Fruit fly (Drosophila melanogaster) whole organism, embryonic: Measurements from ENCODE around the gene CG18081.
A peak's percentile ranks its signal among the peaks of the same experiment; 100 is the strongest.

Source experiments
- Atf3 ChIP-seq: fragments of 200-800 bp; sonication (Bioruptor generic); optimal IDR thresholded peaks from 3 replicates; lab custom pipeline; 2016; ENCODE audit warnings: missing biosample characterization, missing genetic modification characterization
- Blimp-1 ChIP-seq: fragments of 200-800 bp; sonication (Bioruptor generic); optimal IDR thresholded peaks from 3 replicates; lab custom pipeline; 2018; ENCODE audit warnings: missing biosample characterization, missing genetic modification characterization, mild to moderate bottlenecking, moderate library complexity, missing genetic modification reagents
- CG10267 ChIP-seq: fragments of 200-800 bp; sonication (Bioruptor generic); optimal IDR thresholded peaks from 2 replicates; lab custom pipeline; 2018; ENCODE audit warnings: missing biosample characterization, mild to moderate bottlenecking, missing genetic modification characterization, moderate library complexity
- CG10366 ChIP-seq: fragments of 200-800 bp; sonication (Bioruptor generic); IDR thresholded peaks from 2 replicates; pipeline ENCODE4 v1.3.6; 2022; ENCODE audit warnings: missing biosample characterization, missing genetic modification characterization
- CG11560 ChIP-seq: fragments of 200-800 bp; sonication (Bioruptor generic); IDR thresholded peaks from 3 replicates; pipeline ENCODE4 v1.3.6; 2022; ENCODE audit warnings: missing biosample characterization, missing genetic modification characterization
- CG1647 ChIP-seq: fragments of 200-800 bp; sonication (Bioruptor generic); optimal IDR thresholded peaks from 3 replicates; lab custom pipeline; 2016; ENCODE audit warnings: missing biosample characterization, missing genetic modification characterization
- CG17568 ChIP-seq: fragments of 200-800 bp; sonication (Bioruptor generic); optimal IDR thresholded peaks from 2 replicates; lab custom pipeline; 2018; ENCODE audit warnings: missing biosample characterization, mild to moderate bottlenecking, missing genetic modification characterization, moderate library complexity
- CG17802 ChIP-seq: fragments of 200-800 bp; sonication (Bioruptor generic); optimal IDR thresholded peaks from 2 replicates; lab custom pipeline; 2018; ENCODE audit warnings: missing biosample characterization, mild to moderate bottlenecking, missing genetic modification characterization, moderate library complexity
- CG1792 ChIP-seq: fragments of 200-800 bp; sonication (Bioruptor generic); optimal IDR thresholded peaks from 2 replicates; lab custom pipeline; 2016; ENCODE audit warnings: missing biosample characterization, missing genetic modification characterization
- CG18764 ChIP-seq: fragments of 200-800 bp; sonication (Bioruptor generic); optimal IDR thresholded peaks from 3 replicates; lab custom pipeline; 2016; ENCODE audit warnings: missing biosample characterization, missing genetic modification characterization
- CG30431 ChIP-seq: fragments of 200-800 bp; sonication (Bioruptor generic); optimal IDR thresholded peaks from 2 replicates; lab custom pipeline; 2017; ENCODE audit warnings: missing biosample characterization, missing genetic modification characterization
- CG31365 ChIP-seq: fragments of 200-800 bp; sonication (Bioruptor generic); optimal IDR thresholded peaks from 2 replicates; lab custom pipeline; 2018; ENCODE audit warnings: missing biosample characterization, mild to moderate bottlenecking, missing genetic modification characterization
- CG3726 ChIP-seq: fragments of 200-800 bp; sonication (Bioruptor generic); IDR thresholded peaks from 3 replicates; pipeline ENCODE4, ENCODE4 v1.3.6; 2022; ENCODE audit warnings: missing biosample characterization, missing genetic modification characterization
- CG4707 ChIP-seq: fragments of 200-800 bp; sonication (Bioruptor generic); optimal IDR thresholded peaks from 2 replicates; lab custom pipeline; 2018; ENCODE audit warnings: missing biosample characterization, mild to moderate bottlenecking, missing genetic modification characterization, moderate library complexity
- CG6813 ChIP-seq: fragments of 200-800 bp; sonication (Bioruptor generic); optimal IDR thresholded peaks from 2 replicates; lab custom pipeline; 2017; ENCODE audit warnings: missing biosample characterization, missing genetic modification characterization, mild to moderate bottlenecking, moderate library complexity, missing genetic modification reagents
- CG7786 ChIP-seq: fragments of 200-800 bp; sonication (Bioruptor generic); optimal IDR thresholded peaks from 2 replicates; lab custom pipeline; 2016; ENCODE audit warnings: missing biosample characterization, missing genetic modification characterization
- CG7839 ChIP-seq: fragments of 200-800 bp; sonication (Bioruptor generic); optimal IDR thresholded peaks from 3 replicates; lab custom pipeline; 2018; ENCODE audit warnings: missing biosample characterization, mild to moderate bottlenecking, missing genetic modification characterization, moderate library complexity
- CG8765 ChIP-seq: fragments of 200-800 bp; sonication (Bioruptor generic); IDR thresholded peaks from 2 replicates; pipeline ENCODE4 v1.3.6; 2022; ENCODE audit warnings: missing biosample characterization, missing genetic modification characterization
- CG9609 ChIP-seq: fragments of 200-800 bp; sonication (Bioruptor generic); optimal IDR thresholded peaks from 3 replicates; lab custom pipeline; 2016; ENCODE audit warnings: missing biosample characterization, missing genetic modification characterization
- Dek ChIP-seq: fragments of 200-800 bp; sonication (Bioruptor generic); optimal IDR thresholded peaks from 3 replicates; lab custom pipeline; 2019; ENCODE audit warnings: missing biosample characterization, mild to moderate bottlenecking, missing genetic modification characterization, moderate library complexity
- Ets97D ChIP-seq: fragments of 200-800 bp; sonication (Bioruptor generic); optimal IDR thresholded peaks from 3 replicates; lab custom pipeline; 2016; ENCODE audit warnings: missing biosample characterization, missing genetic modification characterization
- Fer1 ChIP-seq: fragments of 200-800 bp; sonication (Bioruptor generic); optimal IDR thresholded peaks from 2 replicates; lab custom pipeline; 2017; ENCODE audit warnings: missing biosample characterization, mild to moderate bottlenecking, missing genetic modification characterization
- H15 ChIP-seq: fragments of 200-800 bp; sonication (Bioruptor generic); IDR thresholded peaks from 3 replicates; pipeline ENCODE4 v1.3.6; 2022; ENCODE audit warnings: missing biosample characterization, missing genetic modification characterization
- H2.0 ChIP-seq: fragments of 200-800 bp; sonication (Bioruptor generic); IDR thresholded peaks from 2 replicates; pipeline ENCODE4 v1.3.6; 2022; ENCODE audit warnings: missing biosample characterization, missing genetic modification characterization
- Hand ChIP-seq: fragments of 200-800 bp; sonication (Bioruptor generic); optimal IDR thresholded peaks from 2 replicates; lab custom pipeline; 2017; ENCODE audit warnings: mild to moderate bottlenecking, missing biosample characterization, missing genetic modification reagents, missing genetic modification characterization
- HmgD ChIP-seq: fragments of 200-800 bp; sonication (Bioruptor generic); optimal IDR thresholded peaks from 3 replicates; lab custom pipeline; 2016; ENCODE audit warnings: missing biosample characterization, missing genetic modification characterization
- Hr3 ChIP-seq: fragments of 200-800 bp; sonication (Bioruptor generic); optimal IDR thresholded peaks from 3 replicates; lab custom pipeline; 2016; ENCODE audit warnings: missing biosample characterization, missing genetic modification characterization
- Hr51 ChIP-seq, 2 experiments: fragments of 200-800 bp; sonication (Bioruptor generic); optimal IDR thresholded peaks; 2 replicates in 1 of 2; 3 replicates in 1 of 2; lab custom pipeline; 2016 to 2018; ENCODE audit warnings: missing biosample characterization in 2 of 2, missing genetic modification characterization in 2 of 2, mild to moderate bottlenecking in 1 of 2, moderate library complexity in 1 of 2
- Meics ChIP-seq: fragments of 200-800 bp; sonication (Bioruptor generic); optimal IDR thresholded peaks from 2 replicates; lab custom pipeline; 2017; ENCODE audit warnings: missing biosample characterization, mild to moderate bottlenecking, missing genetic modification characterization
- NK7.1 ChIP-seq: fragments of 200-800 bp; sonication (Bioruptor generic); optimal IDR thresholded peaks from 3 replicates; lab custom pipeline; 2016; ENCODE audit warnings: missing biosample characterization, missing genetic modification characterization
- Pdp1 ChIP-seq, 2 experiments: fragments of 200-800 bp; sonication (Bioruptor generic); optimal IDR thresholded peaks; 3 replicates each; lab custom pipeline; 2016; ENCODE audit warnings: missing biosample characterization in 2 of 2, missing genetic modification characterization in 2 of 2, mild to moderate bottlenecking in 1 of 2, moderate library complexity in 1 of 2
- Ptx1 ChIP-seq: fragments of 200-800 bp; sonication (Bioruptor generic); IDR thresholded peaks from 2 replicates; pipeline ENCODE4 v1.3.6; 2022; ENCODE audit warnings: missing biosample characterization, missing genetic modification characterization
- Six4 ChIP-seq: fragments of 200-800 bp; sonication (Bioruptor generic); optimal IDR thresholded peaks from 2 replicates; lab custom pipeline; 2016; ENCODE audit warnings: missing biosample characterization, missing genetic modification characterization
- abd-A ChIP-seq: fragments of 200-800 bp; sonication (Bioruptor generic); optimal IDR thresholded peaks from 3 replicates; lab custom pipeline; 2019; ENCODE audit warnings: missing biosample characterization, mild to moderate bottlenecking, missing genetic modification characterization, moderate library complexity
- dmrt11E ChIP-seq: fragments of 200-800 bp; sonication (Bioruptor generic); optimal IDR thresholded peaks from 3 replicates; lab custom pipeline; 2018; ENCODE audit warnings: missing biosample characterization, mild to moderate bottlenecking, missing genetic modification characterization, moderate library complexity
- ems ChIP-seq: fragments of 200-800 bp; sonication (Bioruptor generic); optimal IDR thresholded peaks from 3 replicates; lab custom pipeline; 2016; ENCODE audit warnings: missing biosample characterization, missing genetic modification characterization
- fd96Cb ChIP-seq: fragments of 200-800 bp; sonication (Bioruptor generic); optimal IDR thresholded peaks from 2 replicates; lab custom pipeline; 2018; ENCODE audit warnings: missing biosample characterization, mild to moderate bottlenecking, missing genetic modification characterization, moderate library complexity
- hb ChIP-seq: fragments of 200-800 bp; sonication (Bioruptor generic); IDR thresholded peaks from 3 replicates; pipeline ENCODE4 v1.3.6; 2022; ENCODE audit warnings: missing biosample characterization, missing genetic modification characterization; ENCODE audit not compliant: partially characterized antibody
- ind ChIP-seq: fragments of 200-800 bp; sonication (Bioruptor generic); optimal IDR thresholded peaks from 3 replicates; lab custom pipeline; 2016; ENCODE audit warnings: missing biosample characterization, missing genetic modification characterization
- inv ChIP-seq: fragments of 200-800 bp; sonication (Bioruptor generic); IDR thresholded peaks from 2 replicates; pipeline ENCODE4 v1.3.6; 2022; ENCODE audit warnings: missing biosample characterization, missing genetic modification characterization; ENCODE audit not compliant: partially characterized antibody
- kni ChIP-seq: fragments of 200-800 bp; sonication (Bioruptor generic); optimal IDR thresholded peaks from 3 replicates; lab custom pipeline; 2017; ENCODE audit warnings: mild to moderate bottlenecking, missing biosample characterization, missing genetic modification reagents, missing genetic modification characterization
- lbe ChIP-seq: fragments of 200-800 bp; sonication (Bioruptor generic); optimal IDR thresholded peaks from 2 replicates; lab custom pipeline; 2016; ENCODE audit warnings: missing biosample characterization, mild to moderate bottlenecking, missing genetic modification characterization
- mirr ChIP-seq: fragments of 200-800 bp; sonication (Bioruptor generic); optimal IDR thresholded peaks from 3 replicates; lab custom pipeline; 2018; ENCODE audit warnings: missing biosample characterization, mild to moderate bottlenecking, missing genetic modification characterization
- nau ChIP-seq: fragments of 200-800 bp; sonication (Bioruptor generic); optimal IDR thresholded peaks from 3 replicates; lab custom pipeline; 2017; ENCODE audit warnings: missing biosample characterization, mild to moderate bottlenecking, missing genetic modification characterization, missing genetic modification reagents
- phol ChIP-seq: fragments of 200-800 bp; sonication (Bioruptor generic); optimal IDR thresholded peaks from 3 replicates; lab custom pipeline; 2018; ENCODE audit warnings: missing biosample characterization, mild to moderate bottlenecking, missing genetic modification characterization, moderate library complexity
- pnt ChIP-seq: fragments of 200-800 bp; sonication (Bioruptor generic); optimal IDR thresholded peaks from 3 replicates; lab custom pipeline; 2016; ENCODE audit warnings: missing biosample characterization, missing genetic modification characterization
- pzg ChIP-seq: fragments of 200-800 bp; sonication (Bioruptor generic); optimal IDR thresholded peaks from 3 replicates; lab custom pipeline; 2018; ENCODE audit warnings: missing biosample characterization, mild to moderate bottlenecking, missing genetic modification characterization, moderate library complexity
- so ChIP-seq: fragments of 200-800 bp; sonication (Bioruptor generic); IDR thresholded peaks from 3 replicates; pipeline ENCODE4 v1.3.6; 2022; ENCODE audit warnings: missing biosample characterization, missing genetic modification characterization
- tgo ChIP-seq: fragments of 200-800 bp; sonication (Bioruptor generic); IDR thresholded peaks from 3 replicates; pipeline ENCODE4 v1.3.6; 2022; ENCODE audit warnings: missing biosample characterization, missing genetic modification characterization
- unc-4 ChIP-seq: fragments of 200-800 bp; sonication (Bioruptor generic); IDR thresholded peaks from 2 replicates; pipeline ENCODE4 v1.3.6; 2022; ENCODE audit warnings: missing biosample characterization, missing genetic modification characterization; ENCODE audit not compliant: partially characterized antibody
- usp ChIP-seq: fragments of >200 bp; optimal IDR thresholded peaks from 2 replicates; lab custom pipeline; 2017; ENCODE audit warnings: missing biosample characterization, missing genetic modification characterization

Gene CG18081

dm6 chr3L:15837209-15837608, 2.0 kb upstream of the CG18081 start, which contains the start of gene CG15715 (continued):
- TF ChIP-seq HmgD (GFP tag; lab: Kevin White, UChicago) = peak; percentile 27
- TF ChIP-seq abd-A (tag; lab: Kevin White, UChicago) = no peak
- no peak for TF ChIP-seq Blimp-1 (GFP tag; lab: Kevin White, UChicago)
- no peak for TF ChIP-seq mirr (GFP tag; lab: Kevin White, UChicago)
- TF ChIP-seq ems (GFP tag; lab: Kevin White, UChicago) = no peak
- no peak for TF ChIP-seq NK7.1 (GFP tag; lab: Kevin White, UChicago)
- TF ChIP-seq H15 (GFP tag; lab: Robert Waterston, UW) = no peak
- TF ChIP-seq pnt (GFP tag; lab: Kevin White, UChicago) = no peak
- no peak for TF ChIP-seq CG3726 (GFP tag; lab: Robert Waterston, UW)
- TF ChIP-seq CG7839 = no peak
- no peak for TF ChIP-seq Meics
- no peak for TF ChIP-seq CG8765 (GFP tag; lab: Robert Waterston, UW)
- no peak for TF ChIP-seq CG4707
- no peak for TF ChIP-seq kni (GFP tag; lab: Kevin White, UChicago)
- TF ChIP-seq CG17568 = no peak
- no peak for TF ChIP-seq lbe (GFP tag; lab: Kevin White, UChicago)
- no peak for TF ChIP-seq CG30431
- no peak for TF ChIP-seq tgo (GFP tag; lab: Robert Waterston, UW)
- peak; percentile 58 for TF ChIP-seq CG10267 (tag; lab: Kevin White, UChicago)
- TF ChIP-seq Ets97D (GFP tag; lab: Kevin White, UChicago) = peak; percentile 77
- TF ChIP-seq Dek (tag; lab: Kevin White, UChicago) = no peak
- TF ChIP-seq so (GFP tag; lab: Robert Waterston, UW) = no peak
- TF ChIP-seq unc-4 = no peak
- TF ChIP-seq fd96Cb (tag; lab: Kevin White, UChicago) = no peak
- TF ChIP-seq ind = no peak
- TF ChIP-seq CG9609 (GFP tag; lab: Kevin White, UChicago) = no peak
- no peak for TF ChIP-seq Atf3 (GFP tag; lab: Kevin White, UChicago)
- TF ChIP-seq inv (GFP tag; lab: Robert Waterston, UW) = no peak
- no peak for TF ChIP-seq Ptx1 (GFP tag; lab: Robert Waterston, UW)
- no peak for TF ChIP-seq nau (GFP tag; lab: Kevin White, UChicago)
- no peak for TF ChIP-seq usp (GFP tag; lab: Kevin White, UChicago)
- no peak for TF ChIP-seq CG1647 (GFP tag; lab: Kevin White, UChicago)
- TF ChIP-seq pzg = peak; percentile 89
- TF ChIP-seq dmrt11E (tag; lab: Kevin White, UChicago) = no peak
- TF ChIP-seq CG7786 (GFP tag; lab: Kevin White, UChicago) = no peak
- TF ChIP-seq hb (GFP tag; lab: Robert Waterston, UW) = no peak
- peak in 1 of 2 experiments; percentile 60 for TF ChIP-seq Pdp1 (GFP tag; optimal IDR thresholded peaks at IDR 0.05; lab: Kevin White, UChicago)
- no peak for TF ChIP-seq Hr3 (GFP tag; lab: Kevin White, UChicago)
- TF ChIP-seq Six4 = no peak
- TF ChIP-seq phol = peak; percentile 63
- no peak for TF ChIP-seq CG31365 (tag; lab: Kevin White, UChicago)
- no peak for TF ChIP-seq CG18764 (GFP tag; lab: Kevin White, UChicago)
- no peak for TF ChIP-seq CG1792
- TF ChIP-seq CG6813 (GFP tag; lab: Kevin White, UChicago) = no peak
- TF ChIP-seq H2.0 (GFP tag; lab: Robert Waterston, UW) = no peak
- no peak for TF ChIP-seq CG10366 (GFP tag; lab: Robert Waterston, UW)
- no peak for TF ChIP-seq Hr51 (GFP tag; optimal IDR thresholded peaks at IDR 0.05; lab: Kevin White, UChicago)
- TF ChIP-seq Fer1 (GFP tag; lab: Kevin White, UChicago) = no peak
- no peak for TF ChIP-seq Hand (GFP tag; lab: Kevin White, UChicago)
- no peak for TF ChIP-seq CG11560 (tag; lab: Robert Waterston, UW)
- no peak for TF ChIP-seq CG17802 (tag; lab: Kevin White, UChicago)
